Worm (Caenorhabditis elegans) whole organism, young adult: ENCODE measurements around the gene pqn-63.

Experiments
- ama-1 ChIP-seq, 3 experiments: fragments of 150-350 bp in 1 of 3; sonication (generic microtip) in 2 of 3; optimal IDR thresholded peaks; 2 replicates each; lab custom pipeline; 2014 to 2018; ENCODE audit warnings: missing biosample characterization in 2 of 3, missing genetic modification characterization in 2 of 3, missing genetic modification reagents in 2 of 3
- unc-62 ChIP-seq: fragments of 150-350 bp; optimal IDR thresholded peaks from 2 replicates; lab custom pipeline; 2014; ENCODE audit warnings: missing biosample characterization, missing genetic modification reagents, missing genetic modification characterization

DNA sequence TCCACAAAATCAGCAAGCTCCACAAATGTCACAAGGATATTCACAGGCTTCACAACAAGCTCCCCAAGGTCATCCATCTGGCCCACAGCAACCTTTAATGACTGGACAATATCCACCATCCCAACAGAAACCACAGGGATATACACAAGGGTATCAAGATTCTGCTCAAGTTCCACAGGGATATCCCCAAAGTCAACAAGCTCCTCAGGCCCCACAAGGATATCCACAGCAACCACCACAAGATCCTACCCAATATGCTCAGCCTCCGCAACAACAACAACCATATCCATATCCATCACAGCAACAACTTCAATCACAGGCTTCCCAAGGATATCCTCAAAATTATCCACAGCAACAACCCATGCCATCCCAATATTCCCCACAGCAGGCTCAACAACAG is 856 bp downstream of the pqn-63 start:
- TF ChIP-seq unc-62 (GFP tag; lab: Kevin White, UChicago) (no peak), ama-1 (optimal IDR thresholded peaks at IDR 0.05; lab: Kevin White, UChicago) (no peak), ama-1 (GFP tag; optimal IDR thresholded peaks at IDR 0.05; lab: Kevin White, UChicago) (no peak)
